Worm (Caenorhabditis elegans) whole organism, L1 larva: ENCODE results near the gene hda-4.
A peak's percentile ranks its signal among the peaks of the same experiment; 100 is the strongest.

Experiments
- C16A3.4 ChIP-seq: fragments of 150-350 bp; optimal IDR thresholded peaks from 2 replicates; lab custom pipeline; 2014; ENCODE audit warnings: missing biosample characterization, missing genetic modification characterization
- Y116A8C.19 ChIP-seq: sonication (generic microtip); optimal IDR thresholded peaks from 2 replicates; lab custom pipeline; 2016; ENCODE audit warnings: missing compliant biosample characterization, missing genetic modification characterization, borderline replicate concordance
- aha-1 ChIP-seq: fragments of 150-350 bp; optimal IDR thresholded peaks from 2 replicates; lab custom pipeline; 2014; ENCODE audit warnings: missing biosample characterization, missing genetic modification characterization
- alr-1 ChIP-seq: fragments of 200-800 bp; sonication (Bioruptor generic); optimal IDR thresholded peaks from 2 replicates; lab custom pipeline; 2018; ENCODE audit warnings: borderline replicate concordance, mild to moderate bottlenecking, missing genetic modification characterization, missing compliant biosample characterization
- aly-2 ChIP-seq: fragments of 150-350 bp; optimal IDR thresholded peaks from 2 replicates; lab custom pipeline; 2014; ENCODE audit warnings: missing biosample characterization, missing genetic modification characterization
- ama-1 ChIP-seq: fragments of 150-350 bp; optimal IDR thresholded peaks from 2 replicates; lab custom pipeline; 2014
- blmp-1 ChIP-seq: fragments of 150-350 bp; optimal IDR thresholded peaks from 2 replicates; lab custom pipeline; 2014; ENCODE audit warnings: missing biosample characterization, missing genetic modification characterization
- ceh-63 ChIP-seq: fragments of 200-800 bp; sonication (Bioruptor generic); optimal IDR thresholded peaks from 2 replicates; lab custom pipeline; 2018; ENCODE audit warnings: mild to moderate bottlenecking, missing genetic modification characterization, missing compliant biosample characterization
- ceh-8 ChIP-seq: fragments of 200-800 bp; sonication (Bioruptor generic); optimal IDR thresholded peaks from 2 replicates; lab custom pipeline; 2018; ENCODE audit warnings: mild to moderate bottlenecking, missing genetic modification characterization, moderate library complexity, missing compliant biosample characterization
- ceh-82 ChIP-seq, 3 experiments: fragments of 150-350 bp in 1 of 3; sonication (generic microtip) in 2 of 3; optimal IDR thresholded peaks; 2 replicates each; lab custom pipeline; 2014 to 2017; ENCODE audit warnings: missing biosample characterization in 3 of 3, missing genetic modification characterization in 3 of 3
- ceh-88 ChIP-seq: fragments of 200-800 bp; sonication (Bioruptor generic); IDR thresholded peaks from 2 replicates; pipeline ENCODE4 v1.3.6; 2022; ENCODE audit warnings: missing genetic modification characterization, missing compliant biosample characterization
- ces-1 ChIP-seq: fragments of 150-350 bp; optimal IDR thresholded peaks from 2 replicates; lab custom pipeline; 2014; ENCODE audit warnings: missing biosample characterization, missing genetic modification reagents, missing genetic modification characterization
- dpl-1 ChIP-seq, 3 experiments: fragments of 150-350 bp in 2 of 3; sonication (generic microtip) in 1 of 3; optimal IDR thresholded peaks; 2 replicates each; lab custom pipeline; 2014 to 2017; ENCODE audit warnings: missing biosample characterization in 3 of 3, missing genetic modification characterization in 3 of 3, missing genetic modification reagents in 3 of 3
- dsc-1 ChIP-seq: sonication (generic microtip); optimal IDR thresholded peaks from 2 replicates; lab custom pipeline; 2016; ENCODE audit warnings: mild to moderate bottlenecking, missing genetic modification characterization, missing compliant biosample characterization
- efl-1 ChIP-seq, 4 experiments: fragments of 150-350 bp; optimal IDR thresholded peaks in 3 of 4; peaks in 1 of 4; 1 replicate in 1 of 4; 2 replicates in 3 of 4; lab custom pipeline; 2014; ENCODE audit warnings: missing biosample characterization in 2 of 4, missing genetic modification characterization in 2 of 4, missing genetic modification reagents in 2 of 4
- efl-3 ChIP-seq: fragments of 200-800 bp; sonication (Bioruptor generic); optimal IDR thresholded peaks from 2 replicates; lab custom pipeline; 2018; ENCODE audit warnings: mild to moderate bottlenecking, missing genetic modification characterization, missing compliant biosample characterization
- egl-13 ChIP-seq: sonication (generic microtip); optimal IDR thresholded peaks from 2 replicates; lab custom pipeline; 2016; ENCODE audit warnings: missing genotype, missing genetic modification reagents, missing genetic modification characterization, missing compliant biosample characterization
- fkh-8 ChIP-seq: sonication (generic microtip); optimal IDR thresholded peaks from 2 replicates; lab custom pipeline; 2016; ENCODE audit warnings: mild to moderate bottlenecking, missing genetic modification characterization, missing compliant biosample characterization
- grh-1 ChIP-seq: fragments of 200-800 bp; sonication (Bioruptor generic); IDR thresholded peaks from 2 replicates; pipeline ENCODE4 v1.3.6; 2022; ENCODE audit warnings: missing genetic modification reagents, missing genetic modification characterization, missing compliant biosample characterization
- hlh-4 ChIP-seq: sonication (generic microtip); optimal IDR thresholded peaks from 2 replicates; lab custom pipeline; 2016; ENCODE audit warnings: mild to moderate bottlenecking, missing genetic modification characterization, missing compliant biosample characterization
- hpl-2 ChIP-seq: fragments of 150-350 bp; optimal IDR thresholded peaks from 2 replicates; lab custom pipeline; 2014; ENCODE audit warnings: missing biosample characterization, missing genetic modification reagents, missing genetic modification characterization
- irx-1 ChIP-seq: sonication (generic microtip); optimal IDR thresholded peaks from 2 replicates; lab custom pipeline; 2016; ENCODE audit warnings: missing genetic modification characterization, missing compliant biosample characterization
- jun-1 ChIP-seq: fragments of 150-350 bp; optimal IDR thresholded peaks from 2 replicates; lab custom pipeline; 2014; ENCODE audit warnings: missing biosample characterization, missing genetic modification reagents, missing genetic modification characterization
- lin-14 ChIP-seq: fragments of 200-800 bp; sonication (Bioruptor generic); optimal IDR thresholded peaks from 2 replicates; lab custom pipeline; 2018; ENCODE audit warnings: mild to moderate bottlenecking, missing genetic modification characterization, moderate library complexity, missing compliant biosample characterization
- lin-39 ChIP-seq: fragments of 150-350 bp; optimal IDR thresholded peaks from 2 replicates; lab custom pipeline; 2014; ENCODE audit warnings: missing biosample characterization, missing genetic modification reagents, missing genetic modification characterization
- mab-9 ChIP-seq: fragments of 200-800 bp; sonication (Bioruptor generic); IDR thresholded peaks from 2 replicates; pipeline ENCODE4 v1.3.6; 2022; ENCODE audit warnings: missing genetic modification reagents, missing genetic modification characterization, missing compliant biosample characterization
- mef-2 ChIP-seq: fragments of 150-350 bp; optimal IDR thresholded peaks from 2 replicates; lab custom pipeline; 2014; ENCODE audit warnings: missing biosample characterization, missing genetic modification characterization
- mep-1 ChIP-seq: fragments of 150-350 bp; optimal IDR thresholded peaks from 2 replicates; lab custom pipeline; 2014; ENCODE audit warnings: missing biosample characterization, missing genetic modification characterization
- nhr-11 ChIP-seq: fragments of 150-350 bp; optimal IDR thresholded peaks from 2 replicates; lab custom pipeline; 2014; ENCODE audit warnings: missing biosample characterization, missing genetic modification characterization
- nhr-19 ChIP-seq: fragments of 200-800 bp; sonication (Bioruptor generic); conservative IDR thresholded peaks from 2 replicates; pipeline ENCODE4 v1.3.6; 2022; ENCODE audit warnings: missing genetic modification characterization, missing compliant biosample characterization
- nhr-20 ChIP-seq: sonication (generic microtip); optimal IDR thresholded peaks from 2 replicates; lab custom pipeline; 2016; ENCODE audit warnings: mild to moderate bottlenecking, missing genetic modification characterization, missing compliant biosample characterization
- nhr-237 ChIP-seq: fragments of 150-350 bp; optimal IDR thresholded peaks from 2 replicates; lab custom pipeline; 2014; ENCODE audit warnings: missing biosample characterization, missing genetic modification characterization
- nhr-28 ChIP-seq: fragments of 150-350 bp; optimal IDR thresholded peaks from 2 replicates; lab custom pipeline; 2014; ENCODE audit warnings: missing biosample characterization, missing genetic modification characterization
- nhr-47 ChIP-seq: sonication (generic microtip); optimal IDR thresholded peaks from 2 replicates; lab custom pipeline; 2016; ENCODE audit warnings: mild to moderate bottlenecking, missing genetic modification characterization, moderate library complexity, missing compliant biosample characterization
- nhr-71 ChIP-seq: sonication (generic microtip); optimal IDR thresholded peaks from 2 replicates; lab custom pipeline; 2016; ENCODE audit warnings: mild to moderate bottlenecking, missing genetic modification characterization, moderate library complexity, missing compliant biosample characterization
- nhr-76 ChIP-seq: sonication (generic microtip); optimal IDR thresholded peaks from 2 replicates; lab custom pipeline; 2017; ENCODE audit warnings: missing biosample characterization, missing genetic modification characterization
- nhr-84 ChIP-seq: sonication (generic microtip); optimal IDR thresholded peaks from 2 replicates; lab custom pipeline; 2017; ENCODE audit warnings: missing biosample characterization, missing genetic modification characterization
- nhr-85 ChIP-seq: sonication (generic microtip); peaks from one replicate; lab custom pipeline; 2016; ENCODE audit warnings: missing genetic modification characterization, inconsistent platforms, missing compliant biosample characterization
- nhr-90 ChIP-seq: sonication (generic microtip); optimal IDR thresholded peaks from 2 replicates; lab custom pipeline; 2016; ENCODE audit warnings: mild to moderate bottlenecking, missing genetic modification characterization, missing compliant biosample characterization; ENCODE audit not compliant: poor library complexity
- rnt-1 ChIP-seq: sonication (generic microtip); optimal IDR thresholded peaks from 2 replicates; lab custom pipeline; 2016; ENCODE audit warnings: mild to moderate bottlenecking, missing genetic modification characterization, moderate library complexity, missing compliant biosample characterization
- skn-1 ChIP-seq: fragments of 150-350 bp; optimal IDR thresholded peaks from 2 replicates; lab custom pipeline; 2014; ENCODE audit warnings: missing biosample characterization, missing genetic modification characterization
- snpc-4 ChIP-seq: fragments of 150-350 bp; optimal IDR thresholded peaks from 2 replicates; lab custom pipeline; 2014; ENCODE audit warnings: missing biosample characterization, missing genetic modification characterization
- snu-23 ChIP-seq: sonication (generic microtip); optimal IDR thresholded peaks from 2 replicates; lab custom pipeline; 2016; ENCODE audit warnings: missing genetic modification characterization, missing compliant biosample characterization
- sup-37 ChIP-seq: fragments of 200-800 bp; sonication (Bioruptor generic); optimal IDR thresholded peaks from 2 replicates; lab custom pipeline; 2018; ENCODE audit warnings: mild to moderate bottlenecking, missing genetic modification characterization, missing compliant biosample characterization
- swsn-7 ChIP-seq: sonication (generic microtip); optimal IDR thresholded peaks from 2 replicates; lab custom pipeline; 2016; ENCODE audit warnings: missing genetic modification characterization, missing compliant biosample characterization
- unc-62 ChIP-seq: fragments of 150-350 bp; optimal IDR thresholded peaks from 2 replicates; lab custom pipeline; 2014; ENCODE audit warnings: missing biosample characterization, missing genetic modification reagents, missing genetic modification characterization
- vab-15 ChIP-seq: sonication (generic microtip); optimal IDR thresholded peaks from 2 replicates; lab custom pipeline; 2017; ENCODE audit warnings: missing genotype, mild to moderate bottlenecking, missing genetic modification characterization, missing compliant biosample characterization
- xbp-1 ChIP-seq: sonication (generic microtip); optimal IDR thresholded peaks from 2 replicates; lab custom pipeline; 2016; ENCODE audit warnings: missing genetic modification characterization, missing compliant biosample characterization
- zip-4 ChIP-seq: fragments of 200-800 bp; sonication (Bioruptor generic); optimal IDR thresholded peaks from 2 replicates; lab custom pipeline; 2018; ENCODE audit warnings: mild to moderate bottlenecking, missing genetic modification characterization, moderate library complexity, missing compliant biosample characterization
- ztf-4 ChIP-seq: fragments of 150-350 bp; optimal IDR thresholded peaks from 2 replicates; lab custom pipeline; 2014; ENCODE audit warnings: missing biosample characterization, missing genetic modification characterization

hda-4 gene

DNA sequence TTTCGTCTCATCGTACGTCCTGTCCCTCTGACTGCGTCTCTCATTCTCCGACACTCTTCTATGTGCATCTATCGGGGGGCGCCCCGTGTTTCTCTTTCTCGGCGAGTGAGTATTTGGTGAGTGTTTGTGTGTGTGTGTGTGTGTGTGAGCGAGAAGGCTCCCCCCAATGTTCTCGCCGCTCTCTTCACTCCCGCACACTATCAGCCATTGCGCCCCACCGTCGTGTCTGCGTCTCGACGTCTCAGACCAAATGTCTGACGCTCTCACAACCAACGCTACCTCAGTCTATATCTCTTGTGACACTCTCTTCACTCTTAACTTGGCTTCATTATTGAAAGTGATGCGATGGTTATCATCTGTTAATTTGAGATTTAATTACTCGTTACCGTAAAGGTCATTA lies 2.5 kb upstream of the hda-4 start (continued):
- TF ChIP-seq snu-23 (GFP tag; lab: Kevin White, UChicago) (peak; percentile 92), ceh-8 (GFP tag; lab: Kevin White, UChicago) (peak; percentile 70), snpc-4 (peak; percentile 76), lin-14 (peak; percentile 99), grh-1 (GFP tag; lab: Robert Waterston, UW) (peak; percentile 69), mef-2 (tag; lab: Kevin White, UChicago) (peak; percentile 97), nhr-76 (tag; lab: Kevin White, UChicago) (no peak), Y116A8C.19 (tag; lab: Kevin White, UChicago) (no peak), nhr-28 (tag; lab: Kevin White, UChicago) (no peak), unc-62 (no peak), ceh-88 (GFP tag; lab: Robert Waterston, UW) (peak; percentile 38; the same call in 1 of the 2 replicates), zip-4 (GFP tag; lab: Kevin White, UChicago) (peak; percentile 49), C16A3.4 (peak; percentile 87), nhr-85 (tag; lab: Kevin White, UChicago) (peak; percentile 96), sup-37 (GFP tag; lab: Kevin White, UChicago) (peak; percentile 56), dsc-1 (tag; lab: Kevin White, UChicago) (peak; percentile 86), nhr-19 (peak; percentile 89), vab-15 (peak; percentile 56), efl-1 (optimal IDR thresholded peaks at IDR 0.05; lab: Kevin White, UChicago) (peak; percentile 56 to 84), efl-1 (GFP tag; optimal IDR thresholded peaks at IDR 0.05 in 1 of 2; lab: Kevin White, UChicago) (peak in 1 of 2 experiments; percentile 88), irx-1 (tag; lab: Kevin White, UChicago) (peak; percentile 79), fkh-8 (tag; lab: Kevin White, UChicago) (peak; percentile 93), ama-1 (no peak), nhr-11 (tag; lab: Kevin White, UChicago) (peak; percentile 67), aha-1 (tag; lab: Kevin White, UChicago) (peak; percentile 3), dpl-1 (GFP tag; optimal IDR thresholded peaks at IDR 0.05; lab: Kevin White, UChicago) (peak; percentile 29 to 47 (median 41)), lin-39 (tag; lab: Kevin White, UChicago) (no peak), mab-9 (peak; percentile 85), egl-13 (peak; percentile 89), jun-1 (tag; lab: Kevin White, UChicago) (peak; percentile 88), alr-1 (tag; lab: Kevin White, UChicago) (no peak), hpl-2 (GFP tag; lab: Kevin White, UChicago) (peak; percentile 64), ceh-63 (GFP tag; lab: Kevin White, UChicago) (no peak), nhr-237 (tag; lab: Kevin White, UChicago) (no peak), efl-3 (GFP tag; lab: Kevin White, UChicago) (no peak), aly-2 (tag; lab: Kevin White, UChicago) (peak; percentile 62), swsn-7 (peak; percentile 93), nhr-90 (peak; percentile 83), nhr-84 (tag; lab: Kevin White, UChicago) (no peak), ces-1 (GFP tag; lab: Kevin White, UChicago) (no peak), ceh-82 (tag; optimal IDR thresholded peaks at IDR 0.05; lab: Kevin White, UChicago) (peak; percentile 80 to 93 (median 83)), blmp-1 (tag; lab: Kevin White, UChicago) (peak; percentile 86), ztf-4 (peak; percentile 87)

DNA sequence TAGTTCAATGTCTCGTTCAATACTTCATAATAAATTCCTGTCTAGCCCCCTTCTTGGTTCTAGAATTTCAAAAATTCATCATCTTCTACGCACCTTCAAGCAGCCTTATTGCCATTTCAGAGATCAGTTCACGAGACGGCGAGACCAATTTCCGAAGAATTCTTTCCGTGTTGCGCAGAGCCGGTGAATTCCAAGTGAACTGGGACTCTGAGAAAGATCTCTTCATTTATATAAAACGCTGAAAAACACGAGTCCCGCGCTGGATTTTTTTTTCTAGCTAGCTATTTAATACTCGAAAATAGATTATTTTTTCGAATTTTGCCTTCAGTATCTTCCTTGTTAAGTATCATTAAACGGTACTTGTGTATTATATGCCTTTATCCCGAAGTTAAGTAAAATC lies 1.8 kb downstream of the hda-4 start:
- no peak for TF ChIP-seq efl-1 (optimal IDR thresholded peaks at IDR 0.05; lab: Kevin White, UChicago)
- peak in 1 of 2 experiments; percentile 17 for TF ChIP-seq efl-1 (GFP tag; optimal IDR thresholded peaks at IDR 0.05 in 1 of 2; lab: Kevin White, UChicago)
- TF ChIP-seq lin-39 (tag; lab: Kevin White, UChicago): no peak
- TF ChIP-seq hlh-4: no peak
- no peak for TF ChIP-seq skn-1
- TF ChIP-seq alr-1 (tag; lab: Kevin White, UChicago): no peak
- no peak for TF ChIP-seq rnt-1 (tag; lab: Kevin White, UChicago)
- TF ChIP-seq xbp-1 (tag; lab: Kevin White, UChicago): no peak
- no peak for TF ChIP-seq snu-23 (GFP tag; lab: Kevin White, UChicago)
- peak; percentile 34 for TF ChIP-seq lin-14
- TF ChIP-seq mep-1 (tag; lab: Kevin White, UChicago): no peak
- peak; percentile 10 for TF ChIP-seq nhr-47 (tag; lab: Kevin White, UChicago)
- peak; percentile 80 for TF ChIP-seq fkh-8 (tag; lab: Kevin White, UChicago)
- peak; percentile 57 for TF ChIP-seq nhr-71
- TF ChIP-seq nhr-20 (tag; lab: Kevin White, UChicago): no peak
- TF ChIP-seq, all 84 proteins: peak for 5
